Fruit fly (Drosophila melanogaster) whole organism, wandering third instar larva: ENCODE results near the gene CG7810.

ENCODE experiments used
- Abd-B ChIP-seq: fragments of >200 bp; optimal IDR thresholded peaks from 2 replicates; lab custom pipeline; 2017; ENCODE audit warnings: missing biosample characterization, missing genetic modification characterization
- CG9705 ChIP-seq: fragments of 200-800 bp; sonication (Bioruptor generic); optimal IDR thresholded peaks from 2 replicates; lab custom pipeline; 2018; ENCODE audit warnings: missing biosample characterization, mild to moderate bottlenecking, missing genetic modification characterization
- CrebA ChIP-seq: fragments of 200-800 bp; sonication (Bioruptor generic); optimal IDR thresholded peaks from 2 replicates; lab custom pipeline; 2016; ENCODE audit warnings: missing biosample characterization, mild to moderate bottlenecking, missing genetic modification characterization, borderline replicate concordance
- Dfd ChIP-seq: fragments of >200 bp; optimal IDR thresholded peaks from 2 replicates; lab custom pipeline; 2017; ENCODE audit warnings: missing biosample characterization, missing genetic modification characterization
- Dif ChIP-seq: fragments of 200-275, 200-300 bp; sonication (Bioruptor generic); optimal IDR thresholded peaks from 2 replicates; lab custom pipeline; 2018; ENCODE audit warnings: missing biosample characterization, missing genetic modification characterization; ENCODE audit not compliant: partially characterized antibody
- GATAd ChIP-seq: sonication (Bioruptor generic); optimal IDR thresholded peaks from 2 replicates; lab custom pipeline; 2016; ENCODE audit warnings: missing biosample characterization, missing genetic modification characterization
- HLH106 ChIP-seq: fragments of 200-800 bp; optimal IDR thresholded peaks from 3 replicates; lab custom pipeline; 2019; ENCODE audit warnings: missing biosample characterization, mild to moderate bottlenecking, missing genetic modification characterization, moderate library complexity
- Hr78 ChIP-seq: fragments of >200 bp; optimal IDR thresholded peaks from 2 replicates; lab custom pipeline; 2017; ENCODE audit warnings: missing biosample characterization, missing genetic modification characterization
- Jra ChIP-seq: sonication (Bioruptor generic); optimal IDR thresholded peaks from 2 replicates; lab custom pipeline; 2016; ENCODE audit warnings: missing biosample characterization, missing genetic modification characterization
- Myc ChIP-seq: fragments of >200 bp; optimal IDR thresholded peaks from 2 replicates; lab custom pipeline; 2017
- OdsH ChIP-seq: fragments of 200-800 bp; sonication (Bioruptor generic); optimal IDR thresholded peaks from 2 replicates; lab custom pipeline; 2016; ENCODE audit warnings: missing biosample characterization, mild to moderate bottlenecking, missing genetic modification characterization
- Rel ChIP-seq, 2 experiments: fragments of 200-800 bp; sonication (Bioruptor generic) in 1 of 2; optimal IDR thresholded peaks; 2 replicates in 1 of 2; 3 replicates in 1 of 2; lab custom pipeline; 2016 to 2019; ENCODE audit warnings: mild to moderate bottlenecking in 2 of 2, missing biosample characterization in 2 of 2, missing genetic modification characterization in 2 of 2, moderate library complexity in 1 of 2
- Sp1 ChIP-seq: fragments of 200-800 bp; sonication (Bioruptor generic); optimal IDR thresholded peaks from 3 replicates; lab custom pipeline; 2019; ENCODE audit warnings: missing biosample characterization, mild to moderate bottlenecking, missing genetic modification characterization, moderate library complexity
- br ChIP-seq: fragments of 200-800 bp; sonication (Bioruptor generic); optimal IDR thresholded peaks from 2 replicates; lab custom pipeline; 2016; ENCODE audit warnings: missing biosample characterization, missing genetic modification characterization
- dl ChIP-seq, 2 experiments: fragments of 175-275, 200-275 bp in 1 of 2; fragments of 200-275 bp in 1 of 2; sonication (Bioruptor generic); optimal IDR thresholded peaks; lab custom pipeline; 2018; ENCODE audit warnings: mild to moderate bottlenecking in 2 of 2, missing biosample characterization in 2 of 2, missing genetic modification characterization in 2 of 2, moderate library complexity in 2 of 2; ENCODE audit not compliant: partially characterized antibody in 2 of 2, insufficient read depth in 1 of 2
- dmrt93B ChIP-seq: fragments of 200-800 bp; sonication (Bioruptor generic); optimal IDR thresholded peaks from 2 replicates; lab custom pipeline; 2018; ENCODE audit warnings: missing biosample characterization, mild to moderate bottlenecking, missing genetic modification characterization
- dsf ChIP-seq: sonication (Bioruptor generic); optimal IDR thresholded peaks from 2 replicates; lab custom pipeline; 2016; ENCODE audit warnings: missing biosample characterization, missing genetic modification characterization, borderline replicate concordance
- ey ChIP-seq: fragments of 200-800 bp; sonication (Bioruptor generic); optimal IDR thresholded peaks from 2 replicates; lab custom pipeline; 2016; ENCODE audit warnings: missing biosample characterization, missing genetic modification characterization
- fru ChIP-seq: fragments of 200-800 bp; sonication (Bioruptor generic); optimal IDR thresholded peaks from 3 replicates; lab custom pipeline; 2016; ENCODE audit warnings: missing biosample characterization, mild to moderate bottlenecking, missing genetic modification characterization
- h ChIP-seq: fragments of 200-800 bp; sonication (Bioruptor generic); optimal IDR thresholded peaks from 3 replicates; lab custom pipeline; 2016; ENCODE audit warnings: missing biosample characterization, mild to moderate bottlenecking, missing genetic modification characterization
- jim ChIP-seq: fragments of 175-275, 200-325 bp; sonication (Bioruptor generic); optimal IDR thresholded peaks from 2 replicates; lab custom pipeline; 2016; ENCODE audit warnings: missing biosample characterization, mild to moderate bottlenecking, missing genetic modification characterization
- pan ChIP-seq: fragments of >200 bp; optimal IDR thresholded peaks from 2 replicates; lab custom pipeline; 2017
- psq ChIP-seq: fragments of 200-800 bp; sonication (Bioruptor generic); optimal IDR thresholded peaks from 3 replicates; lab custom pipeline; 2017; ENCODE audit warnings: missing biosample characterization, mild to moderate bottlenecking, missing genetic modification characterization, moderate library complexity
- sage ChIP-seq: fragments of 200-800 bp; sonication (Bioruptor generic); optimal IDR thresholded peaks from 2 replicates; lab custom pipeline; 2016; ENCODE audit warnings: missing biosample characterization, mild to moderate bottlenecking, missing genetic modification characterization
- sv ChIP-seq: fragments of 200-800 bp; sonication (Bioruptor generic); optimal IDR thresholded peaks from 3 replicates; lab custom pipeline; 2016; ENCODE audit warnings: missing biosample characterization, missing genetic modification characterization
- tai ChIP-seq: sonication (Bioruptor generic); optimal IDR thresholded peaks from 2 replicates; lab custom pipeline; 2016; ENCODE audit warnings: missing biosample characterization, missing genetic modification characterization
- usp ChIP-seq: fragments of >200 bp; optimal IDR thresholded peaks from 2 replicates; lab custom pipeline; 2017; ENCODE audit warnings: missing biosample characterization, missing genetic modification characterization

CG7810 gene

dm6 chr2L:8311741-8312140 lies 746 bp upstream of the CG7810 start:
- TF ChIP-seq psq: no peak
- TF ChIP-seq CrebA (GFP tag; lab: Kevin White, UChicago): no peak
- TF ChIP-seq Rel (GFP tag; optimal IDR thresholded peaks at IDR 0.05; lab: Kevin White, UChicago): no peak
- TF ChIP-seq Rel (tag; optimal IDR thresholded peaks at IDR 0.05; lab: Kevin White, UChicago): peak; percentile 98
- no peak for TF ChIP-seq jim (GFP tag; lab: Kevin White, UChicago)
- TF ChIP-seq, all 38 proteins: peak for 1

DNA sequence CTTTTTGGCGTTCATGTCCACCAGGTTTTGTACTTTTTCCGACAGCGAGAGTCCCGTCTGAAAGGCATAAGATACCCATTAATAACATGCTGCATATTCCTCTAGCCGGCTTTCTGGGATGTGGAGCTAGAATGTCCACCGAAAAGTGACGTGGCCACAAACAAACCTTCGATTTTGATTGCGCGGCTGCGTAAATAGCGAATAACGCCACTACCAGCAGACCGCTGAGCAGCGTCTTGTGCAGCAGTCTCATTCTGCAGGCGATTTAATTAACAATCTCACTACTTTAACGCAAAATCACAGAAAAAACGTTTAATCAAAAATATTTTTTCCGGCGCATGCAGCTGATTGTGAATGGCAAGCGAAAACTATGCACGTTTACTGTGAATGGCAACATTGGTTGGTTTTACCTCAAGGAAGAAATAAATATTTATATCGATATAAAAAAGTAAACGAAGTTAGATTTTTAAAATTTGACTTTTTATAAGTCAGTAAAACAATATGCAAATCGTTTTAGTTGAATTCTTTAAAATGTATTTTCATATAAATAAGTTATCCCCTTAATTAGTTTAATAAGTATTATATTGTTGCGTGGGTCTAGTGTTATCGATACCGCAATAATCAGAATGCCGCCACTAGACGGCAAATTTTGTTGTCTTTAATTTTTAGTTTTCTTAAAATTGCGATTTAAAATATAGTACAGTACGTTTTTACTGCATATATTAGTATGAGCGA lies 3.0 kb downstream of the CG7810 start, which contains the start of the genes Ostgamma and Mettl14:
TSS of gene Ostgamma (minus strand) at position 376 of the 735 bp plus-strand sequence.
TSS of gene Mettl14 (plus strand) at position 611 of the 735 bp plus-strand sequence.
- no peak for TF ChIP-seq fru (GFP tag; lab: Kevin White, UChicago)
- peak; percentile 24 for TF ChIP-seq OdsH (GFP tag; lab: Kevin White, UChicago)
- peak; percentile 8 for TF ChIP-seq Myc
- TF ChIP-seq CG9705 (GFP tag; lab: Kevin White, UChicago): no peak
- TF ChIP-seq Jra (GFP tag; lab: Kevin White, UChicago): peak; percentile 40
- no peak for TF ChIP-seq Rel (GFP tag; optimal IDR thresholded peaks at IDR 0.05; lab: Kevin White, UChicago)
- TF ChIP-seq Rel (tag; optimal IDR thresholded peaks at IDR 0.05; lab: Kevin White, UChicago): peak; percentile 46
- TF ChIP-seq psq: peak; percentile 9
- TF ChIP-seq HLH106: peak; percentile 21
- TF ChIP-seq dsf (GFP tag; lab: Kevin White, UChicago): peak; percentile 29
- no peak for TF ChIP-seq dmrt93B
- TF ChIP-seq sv: peak; percentile 15

dm6 chr2L:8305409-8305808 lies 5.6 kb downstream of the CG7810 start, which contains the start of gene CG7840:
Gene CG7840, plus strand, starts transcription at chr2L:8305586.
- TF ChIP-seq Dif (GFP tag; lab: Kevin White, UChicago) (no peak), jim (GFP tag; lab: Kevin White, UChicago) (no peak)

DNA sequence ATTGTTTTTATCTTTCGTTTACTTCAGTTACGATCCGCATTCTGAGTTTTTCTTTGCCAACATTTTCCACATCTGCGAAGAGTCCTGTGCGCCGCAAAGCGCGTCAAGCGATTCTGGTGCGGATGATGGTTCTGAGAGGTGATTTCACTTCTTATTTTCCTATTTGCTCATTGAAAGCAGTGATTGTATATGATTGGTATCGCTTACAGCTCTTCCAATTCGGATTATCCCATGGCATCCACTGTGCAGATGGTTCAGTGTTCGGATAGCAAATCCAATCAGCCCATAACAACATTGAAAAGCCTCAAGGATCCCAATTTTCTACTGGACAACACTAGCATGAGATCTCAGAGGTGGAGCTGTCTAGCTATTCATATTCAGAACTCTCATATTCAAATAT lies 6.4 kb downstream of the CG7810 start:
- TF ChIP-seq sv (no peak), usp (GFP tag; lab: Kevin White, UChicago) (no peak), HLH106 (no peak), pan (lab: Kevin White, UChicago) (no peak), GATAd (GFP tag; lab: Kevin White, UChicago) (no peak), tai (GFP tag; lab: Kevin White, UChicago) (no peak), Abd-B (GFP tag; lab: Kevin White, UChicago) (no peak), h (GFP tag; lab: Kevin White, UChicago) (no peak), sage (GFP tag; lab: Kevin White, UChicago) (no peak), OdsH (GFP tag; lab: Kevin White, UChicago) (no peak), CrebA (GFP tag; lab: Kevin White, UChicago) (no peak), fru (GFP tag; lab: Kevin White, UChicago) (no peak), Hr78 (GFP tag; lab: Kevin White, UChicago) (no peak), Rel (GFP tag; optimal IDR thresholded peaks at IDR 0.05; lab: Kevin White, UChicago) (no peak), Rel (tag; optimal IDR thresholded peaks at IDR 0.05; lab: Kevin White, UChicago) (no peak), Myc (no peak), dl (GFP tag; optimal IDR thresholded peaks at IDR 0.05; lab: Kevin White, UChicago; ENCODE audit: insufficient read depth in 1 of 2, partially characterized antibody in 2 of 2) (no peak), CG9705 (GFP tag; lab: Kevin White, UChicago) (no peak)
- TF ChIP-seq, all 38 proteins: peak for 0

- TF ChIP-seq Jra (GFP tag; lab: Kevin White, UChicago) (no peak), dsf (GFP tag; lab: Kevin White, UChicago) (no peak), ey (GFP tag; lab: Kevin White, UChicago) (no peak), br (no peak), CG9705 (GFP tag; lab: Kevin White, UChicago) (no peak), h (GFP tag; lab: Kevin White, UChicago) (no peak), Sp1 (GFP tag; lab: Kevin White, UChicago) (no peak), dl (GFP tag; optimal IDR thresholded peaks at IDR 0.05; lab: Kevin White, UChicago; ENCODE audit: insufficient read depth in 1 of 2, partially characterized antibody in 2 of 2) (no peak), GATAd (GFP tag; lab: Kevin White, UChicago) (no peak), Dfd (GFP tag; lab: Kevin White, UChicago) (no peak), CrebA (GFP tag; lab: Kevin White, UChicago) (no peak), pan (lab: Kevin White, UChicago) (no peak), usp (GFP tag; lab: Kevin White, UChicago) (no peak), Abd-B (GFP tag; lab: Kevin White, UChicago) (no peak)
- TF ChIP-seq, all 38 proteins: peak for 0
Measured at dm6 chr2L:8302766-8303479, 8.1 kb downstream of the CG7810 start, which contains the start of the genes wol and Scgalpha. Gene wol, minus strand, starts transcription at chr2L:8302985. Gene Scgalpha, plus strand, starts transcription at chr2L:8303429.
